Fruit fly (Drosophila melanogaster) whole organism, embryonic: ENCODE measurements around the gene dind.

ENCODE experiments used
- Atf-2 ChIP-seq: fragments of 200-800 bp; sonication (Bioruptor generic); optimal IDR thresholded peaks from 2 replicates; lab custom pipeline; 2016; ENCODE audit warnings: missing biosample characterization, missing genetic modification characterization
- Blimp-1 ChIP-seq: fragments of 200-800 bp; sonication (Bioruptor generic); optimal IDR thresholded peaks from 3 replicates; lab custom pipeline; 2018; ENCODE audit warnings: missing biosample characterization, missing genetic modification characterization, mild to moderate bottlenecking, moderate library complexity, missing genetic modification reagents
- Bteb2 ChIP-seq: fragments of 200-800 bp; sonication (Bioruptor generic); optimal IDR thresholded peaks from 2 replicates; lab custom pipeline; 2016; ENCODE audit warnings: missing biosample characterization, missing genetic modification characterization
- CG14667 ChIP-seq: fragments of 200-800 bp; sonication (Bioruptor generic); IDR thresholded peaks from 2 replicates; pipeline ENCODE4 v1.3.6; 2022; ENCODE audit warnings: missing biosample characterization, missing genetic modification characterization
- CG15601 ChIP-seq: fragments of 200-800 bp; sonication (Bioruptor generic); optimal IDR thresholded peaks from 3 replicates; lab custom pipeline; 2019; ENCODE audit warnings: missing biosample characterization, mild to moderate bottlenecking, missing genetic modification characterization, moderate library complexity
- CG17361 ChIP-seq: fragments of 200-800 bp; sonication (Bioruptor generic); IDR thresholded peaks from 3 replicates; pipeline ENCODE4 v1.3.6; 2022; ENCODE audit warnings: missing biosample characterization, missing genetic modification characterization
- CG17385 ChIP-seq: fragments of 200-800 bp; sonication (Bioruptor generic); optimal IDR thresholded peaks from 3 replicates; lab custom pipeline; 2018; ENCODE audit warnings: missing biosample characterization, mild to moderate bottlenecking, missing genetic modification characterization
- CG18599 ChIP-seq: fragments of 200-800 bp; sonication (Bioruptor generic); optimal IDR thresholded peaks from 3 replicates; lab custom pipeline; 2017; ENCODE audit warnings: missing biosample characterization, missing genetic modification characterization, mild to moderate bottlenecking, moderate library complexity, missing genetic modification reagents
- CG2116 ChIP-seq: fragments of 200-800 bp; sonication (Bioruptor generic); optimal IDR thresholded peaks from 3 replicates; lab custom pipeline; 2018; ENCODE audit warnings: missing biosample characterization, mild to moderate bottlenecking, missing genetic modification characterization
- CG2875 ChIP-seq: fragments of 200-800 bp; sonication (Bioruptor generic); optimal IDR thresholded peaks from 2 replicates; lab custom pipeline; 2017; ENCODE audit warnings: missing biosample characterization, mild to moderate bottlenecking, missing genetic modification characterization, missing genetic modification reagents
- CG2889 ChIP-seq: fragments of 200-800 bp; sonication (Bioruptor generic); IDR thresholded peaks from 3 replicates; pipeline ENCODE4 v1.3.6; 2022; ENCODE audit warnings: missing biosample characterization, missing genetic modification characterization
- CG30403 ChIP-seq: fragments of 200-800 bp; sonication (Bioruptor generic); optimal IDR thresholded peaks from 3 replicates; lab custom pipeline; 2016; ENCODE audit warnings: missing biosample characterization, missing genetic modification characterization
- CG42726 ChIP-seq: fragments of 200-800 bp; sonication (Bioruptor generic); IDR thresholded peaks from 2 replicates; pipeline ENCODE4 v1.3.6; 2022; ENCODE audit warnings: missing biosample characterization, missing genetic modification characterization; ENCODE audit not compliant: partially characterized antibody
- CG4328 ChIP-seq: fragments of 200-800 bp; sonication (Bioruptor generic); optimal IDR thresholded peaks from 3 replicates; lab custom pipeline; 2017; ENCODE audit warnings: missing biosample characterization, missing genetic modification reagents, missing genetic modification characterization
- CG4360 ChIP-seq: fragments of 200-800 bp; sonication (Bioruptor generic); IDR thresholded peaks from 2 replicates; pipeline ENCODE4 v1.3.6; 2022; ENCODE audit warnings: missing biosample characterization, missing genetic modification characterization
- CG6765 ChIP-seq: fragments of 200-800 bp; sonication (Bioruptor generic); optimal IDR thresholded peaks from 3 replicates; lab custom pipeline; 2017; ENCODE audit warnings: missing biosample characterization, mild to moderate bottlenecking, missing genetic modification characterization
- CG7556 ChIP-seq: fragments of 200-800 bp; sonication (Bioruptor generic); optimal IDR thresholded peaks from 2 replicates; lab custom pipeline; 2017; ENCODE audit warnings: missing biosample characterization, mild to moderate bottlenecking, missing genetic modification characterization
- CG7928 ChIP-seq: fragments of 200-800 bp; sonication (Bioruptor generic); optimal IDR thresholded peaks from 2 replicates; lab custom pipeline; 2017; ENCODE audit warnings: missing biosample characterization, mild to moderate bottlenecking, missing genetic modification characterization
- CG8089 ChIP-seq: fragments of 200-800 bp; sonication (Bioruptor generic); optimal IDR thresholded peaks from 3 replicates; lab custom pipeline; 2016; ENCODE audit warnings: missing biosample characterization, missing genetic modification characterization
- CG8765 ChIP-seq: fragments of 200-800 bp; sonication (Bioruptor generic); IDR thresholded peaks from 2 replicates; pipeline ENCODE4 v1.3.6; 2022; ENCODE audit warnings: missing biosample characterization, missing genetic modification characterization
- CG9817 ChIP-seq: fragments of 200-800 bp; sonication (Bioruptor generic); optimal IDR thresholded peaks from 2 replicates; lab custom pipeline; 2018; ENCODE audit warnings: missing biosample characterization, mild to moderate bottlenecking, missing genetic modification characterization, moderate library complexity
- CkIIα-i1 ChIP-seq: fragments of 200-800 bp; sonication (Bioruptor generic); IDR thresholded peaks from 2 replicates; pipeline ENCODE4 v1.3.6; 2022; ENCODE audit warnings: missing biosample characterization, missing genetic modification characterization
- HLH4C ChIP-seq: fragments of 200-800 bp; sonication (Bioruptor generic); IDR thresholded peaks from 3 replicates; pipeline ENCODE4 v1.3.6; 2022; ENCODE audit warnings: missing biosample characterization, missing genetic modification characterization; ENCODE audit not compliant: partially characterized antibody
- Hmr ChIP-seq: fragments of 200-800 bp; sonication (Bioruptor generic); optimal IDR thresholded peaks from 3 replicates; lab custom pipeline; 2017; ENCODE audit warnings: mild to moderate bottlenecking, missing biosample characterization, missing genetic modification reagents, missing genetic modification characterization
- Mad ChIP-seq: fragments of 200-800 bp; sonication (Bioruptor generic); optimal IDR thresholded peaks from 2 replicates; lab custom pipeline; 2016; ENCODE audit warnings: missing biosample characterization, missing genetic modification characterization
- NC2α ChIP-seq: fragments of 200-800 bp; sonication (Bioruptor generic); optimal IDR thresholded peaks from 2 replicates; lab custom pipeline; 2016; ENCODE audit warnings: missing biosample characterization, missing genetic modification characterization
- Ssrp ChIP-seq: fragments of 200-800 bp; sonication (Bioruptor generic); optimal IDR thresholded peaks from 2 replicates; lab custom pipeline; 2018; ENCODE audit warnings: missing biosample characterization, mild to moderate bottlenecking, missing genetic modification characterization, moderate library complexity
- cad ChIP-seq: fragments of >200 bp; optimal IDR thresholded peaks from 2 replicates; lab custom pipeline; 2017; ENCODE audit warnings: missing biosample characterization, missing genetic modification characterization
- chm ChIP-seq: fragments of 200-800 bp; sonication (Bioruptor generic); IDR thresholded peaks from 2 replicates; pipeline ENCODE4 v1.3.6; 2022; ENCODE audit warnings: missing biosample characterization, missing genetic modification characterization
- cwo ChIP-seq: fragments of 200-800 bp; sonication (Bioruptor generic); optimal IDR thresholded peaks from 3 replicates; lab custom pipeline; 2017; ENCODE audit warnings: missing biosample characterization, missing genetic modification characterization, mild to moderate bottlenecking, moderate library complexity, missing genetic modification reagents
- danr ChIP-seq: fragments of 200-800 bp; sonication (Bioruptor generic); IDR thresholded peaks from 2 replicates; pipeline ENCODE4 v1.3.6; 2022; ENCODE audit warnings: missing biosample characterization, missing genetic modification characterization
- dm ChIP-seq: fragments of 200-800 bp; sonication (Bioruptor generic); optimal IDR thresholded peaks from 3 replicates; lab custom pipeline; 2016; ENCODE audit warnings: missing biosample characterization, missing genetic modification characterization
- dmrt11E ChIP-seq: fragments of 200-800 bp; sonication (Bioruptor generic); optimal IDR thresholded peaks from 3 replicates; lab custom pipeline; 2018; ENCODE audit warnings: missing biosample characterization, mild to moderate bottlenecking, missing genetic modification characterization, moderate library complexity
- esg ChIP-seq: fragments of 200-800 bp; sonication (Bioruptor generic); conservative IDR thresholded peaks from 2 replicates; pipeline ENCODE4 v1.3.6; 2022; ENCODE audit warnings: missing biosample characterization, missing genetic modification characterization
- fd64A ChIP-seq: fragments of 200-800 bp; sonication (Bioruptor generic); optimal IDR thresholded peaks from 3 replicates; lab custom pipeline; 2018; ENCODE audit warnings: missing biosample characterization, mild to moderate bottlenecking, missing genetic modification characterization
- ftz-f1 ChIP-seq: fragments of 200-800 bp; sonication (Bioruptor generic); optimal IDR thresholded peaks from 2 replicates; lab custom pipeline; 2016; ENCODE audit warnings: missing biosample characterization, missing genetic modification characterization
- gcm2 ChIP-seq: fragments of 200-800 bp; sonication (Bioruptor generic); optimal IDR thresholded peaks from 2 replicates; lab custom pipeline; 2016; ENCODE audit warnings: missing biosample characterization, missing genetic modification characterization
- lola ChIP-seq, 3 experiments: fragments of >200 bp in 2 of 3; fragments of 200-800 bp in 1 of 3; sonication (Bioruptor generic) in 1 of 3; optimal IDR thresholded peaks; 2 replicates each; lab custom pipeline; 2017 to 2019; ENCODE audit warnings: missing biosample characterization in 3 of 3, missing genetic modification characterization in 3 of 3, mild to moderate bottlenecking in 1 of 3, moderate library complexity in 1 of 3
- lov ChIP-seq, 2 experiments: fragments of 200-800 bp in 1 of 2; fragments of >200 bp in 1 of 2; sonication (Bioruptor generic) in 1 of 2; IDR thresholded peaks in 1 of 2; optimal IDR thresholded peaks in 1 of 2; 2 replicates in 1 of 2; 3 replicates in 1 of 2; pipeline versions ENCODE4 v1.3.6 to Lab custom; 2017 to 2022; ENCODE audit warnings: missing biosample characterization in 1 of 2, missing genetic modification characterization in 1 of 2
- maf-S ChIP-seq: fragments of 200-800 bp; sonication (Bioruptor generic); optimal IDR thresholded peaks from 2 replicates; lab custom pipeline; 2016; ENCODE audit warnings: missing biosample characterization, missing genetic modification characterization
- nau ChIP-seq: fragments of 200-800 bp; sonication (Bioruptor generic); optimal IDR thresholded peaks from 3 replicates; lab custom pipeline; 2017; ENCODE audit warnings: missing biosample characterization, mild to moderate bottlenecking, missing genetic modification characterization, missing genetic modification reagents
- oc ChIP-seq: fragments of 200-800 bp; sonication (Bioruptor generic); optimal IDR thresholded peaks from 2 replicates; lab custom pipeline; 2018; ENCODE audit warnings: missing biosample characterization, mild to moderate bottlenecking, missing genetic modification characterization, moderate library complexity
- otp ChIP-seq: fragments of 200-800 bp; sonication (Bioruptor generic); IDR thresholded peaks from 3 replicates; pipeline ENCODE4, ENCODE4 v1.3.6; 2022; ENCODE audit warnings: missing biosample characterization, missing genetic modification characterization
- pum ChIP-seq: fragments of 200-800 bp; sonication (Bioruptor generic); optimal IDR thresholded peaks from 2 replicates; lab custom pipeline; 2016; ENCODE audit warnings: missing biosample characterization, missing genetic modification characterization
- sima ChIP-seq: fragments of 200-800 bp; sonication (Bioruptor generic); optimal IDR thresholded peaks from 2 replicates; lab custom pipeline; 2016; ENCODE audit warnings: missing biosample characterization, missing genetic modification characterization
- sqz ChIP-seq: fragments of 200-800 bp; sonication (Bioruptor generic); optimal IDR thresholded peaks from 3 replicates; lab custom pipeline; 2018; ENCODE audit warnings: missing biosample characterization, mild to moderate bottlenecking, missing genetic modification characterization
- trem ChIP-seq: fragments of 200-800 bp; optimal IDR thresholded peaks from 3 replicates; lab custom pipeline; 2019; ENCODE audit warnings: missing biosample characterization, mild to moderate bottlenecking, missing genetic modification characterization, moderate library complexity
- twi ChIP-seq: fragments of 200-800 bp; optimal IDR thresholded peaks from 2 replicates; lab custom pipeline; 2019; ENCODE audit warnings: missing biosample characterization, mild to moderate bottlenecking, missing genetic modification characterization, moderate library complexity
- usp ChIP-seq: fragments of >200 bp; optimal IDR thresholded peaks from 2 replicates; lab custom pipeline; 2017; ENCODE audit warnings: missing biosample characterization, missing genetic modification characterization
- zfh2 ChIP-seq: fragments of 200-800 bp; sonication (Bioruptor generic); optimal IDR thresholded peaks from 2 replicates; lab custom pipeline; 2016; ENCODE audit warnings: missing biosample characterization, missing genetic modification characterization

dind gene

dm6 chr3R:18665061-18665460, 12.3 kb downstream of the dind start, which contains the start of gene CG31231:
Gene CG31231 (plus strand): TSS chr3R:18665361.
- TF ChIP-seq oc (tag; lab: Kevin White, UChicago) (no peak), CG14667 (GFP tag; lab: Robert Waterston, UW) (no peak), cad (GFP tag; lab: Kevin White, UChicago) (no peak), Hmr (GFP tag; lab: Kevin White, UChicago) (no peak), cwo (GFP tag; lab: Kevin White, UChicago) (no peak), Atf-2 (GFP tag; lab: Kevin White, UChicago) (no peak), CG2116 (GFP tag; lab: Kevin White, UChicago) (no peak), CG8765 (no peak), CG30403 (GFP tag; lab: Kevin White, UChicago) (no peak), NC2α (no peak)

dm6 chr3R:18663525-18663924, 13.8 kb downstream of the dind start, which contains the start of the genes Cpsf73 and Gos28:
Gene Cpsf73 (minus strand): TSS chr3R:18663552.
Gene Gos28 (plus strand): TSS chr3R:18663738.
- peak; percentile 58 for TF ChIP-seq trem (tag; lab: Kevin White, UChicago)
- TF ChIP-seq usp (GFP tag; lab: Kevin White, UChicago) = no peak
- peak; percentile 3 for TF ChIP-seq Blimp-1 (GFP tag; lab: Kevin White, UChicago)
- no peak for TF ChIP-seq nau
- no peak for TF ChIP-seq CG4360 (GFP tag; lab: Robert Waterston, UW)
- no peak for TF ChIP-seq CG6765 (GFP tag; lab: Kevin White, UChicago)
- no peak for TF ChIP-seq sima (GFP tag; lab: Kevin White, UChicago)
- no peak for TF ChIP-seq CG4328 (GFP tag; lab: Kevin White, UChicago)
- TF ChIP-seq chm (GFP tag; lab: Robert Waterston, UW) = no peak
- no peak for TF ChIP-seq esg (GFP tag; lab: Robert Waterston, UW)
- TF ChIP-seq Mad (GFP tag; lab: Kevin White, UChicago) = no peak
- no peak for TF ChIP-seq HLH4C
- no peak for TF ChIP-seq CG2889
- no peak for TF ChIP-seq fd64A (GFP tag; lab: Kevin White, UChicago)
- TF ChIP-seq maf-S = no peak
- TF ChIP-seq otp (GFP tag; lab: Robert Waterston, UW) = no peak
- TF ChIP-seq CG17361 = peak; percentile 42; the same call in 1 of the 3 replicates
- TF ChIP-seq CG7928 (GFP tag; lab: Kevin White, UChicago) = peak; percentile 78
- no peak for TF ChIP-seq CG42726 (GFP tag; lab: Robert Waterston, UW)
- TF ChIP-seq dmrt11E (tag; lab: Kevin White, UChicago) = peak; percentile 3
- no peak for TF ChIP-seq CG2875 (GFP tag; lab: Kevin White, UChicago)
- peak; percentile 25 for TF ChIP-seq dm (GFP tag; lab: Kevin White, UChicago)
- peak; percentile 16 for TF ChIP-seq CG17385 (GFP tag; lab: Kevin White, UChicago)
- no peak for TF ChIP-seq CG9817
- TF ChIP-seq sqz (GFP tag; lab: Kevin White, UChicago) = no peak
- TF ChIP-seq Ssrp (tag; lab: Kevin White, UChicago) = no peak
- no peak for TF ChIP-seq gcm2 (GFP tag; lab: Kevin White, UChicago)
- TF ChIP-seq CG7556 (GFP tag; lab: Kevin White, UChicago) = no peak
- no peak for TF ChIP-seq danr (GFP tag; lab: Robert Waterston, UW)
- no peak for TF ChIP-seq zfh2 (GFP tag; lab: Kevin White, UChicago)
- no peak for TF ChIP-seq Bteb2 (GFP tag; lab: Kevin White, UChicago)
- peak; percentile 3 for TF ChIP-seq twi (tag; lab: Kevin White, UChicago)
- no peak for TF ChIP-seq lov (optimal IDR thresholded peaks at IDR 0.05; lab: Kevin White, UChicago)
- no peak for TF ChIP-seq lov (GFP tag; IDR thresholded peaks at IDR 0.05; lab: Robert Waterston, UW)
- no peak for TF ChIP-seq ftz-f1 (GFP tag; lab: Kevin White, UChicago)
- TF ChIP-seq CkIIα-i1 (GFP tag; lab: Robert Waterston, UW) = no peak
- TF ChIP-seq pum (GFP tag; lab: Kevin White, UChicago) = peak; percentile 38
- peak; percentile 46 for TF ChIP-seq CG15601 (tag; lab: Kevin White, UChicago)
- peak in 1 of 3 experiments; percentile 24 for TF ChIP-seq lola (GFP tag; optimal IDR thresholded peaks at IDR 0.05; lab: Kevin White, UChicago)
- TF ChIP-seq CG18599 = no peak
- no peak for TF ChIP-seq CG8089 (GFP tag; lab: Kevin White, UChicago)
